Worm (Caenorhabditis elegans) whole organism, L4 larva: ENCODE data around the gene gdi-1.
A peak's percentile ranks its signal among the peaks of the same experiment; 100 is the strongest.

Source experiments
- F44E2.7 ChIP-seq: fragments of 200-800 bp; sonication (Bioruptor generic); IDR thresholded peaks from 2 replicates; pipeline ENCODE4 v2.1.2; 2022; ENCODE audit warnings: missing genetic modification characterization, missing compliant biosample characterization
- T26A8.4 ChIP-seq: fragments of 200-800 bp; sonication (Bioruptor generic); IDR thresholded peaks from 2 replicates; pipeline ENCODE4 v1.3.6; 2022; ENCODE audit warnings: missing genetic modification characterization, missing compliant biosample characterization
- Y48G9A.11 ChIP-seq: fragments of 200-800 bp; sonication (Bioruptor generic); IDR thresholded peaks from 2 replicates; pipeline ENCODE4 v1.3.6; 2022; ENCODE audit warnings: missing genetic modification reagents, missing genetic modification characterization, missing compliant biosample characterization
- Y5F2A.4 ChIP-seq: fragments of 200-800 bp; sonication (Bioruptor generic); optimal IDR thresholded peaks from 2 replicates; lab custom pipeline; 2018; ENCODE audit warnings: mild to moderate bottlenecking, missing genetic modification characterization, missing compliant biosample characterization
- Y75B8A.6 ChIP-seq: fragments of 200-800 bp; sonication (Bioruptor generic); IDR thresholded peaks from 2 replicates; pipeline ENCODE4 v1.3.6; 2022; ENCODE audit warnings: missing genetic modification reagents, missing genetic modification characterization, missing compliant biosample characterization
- ZK337.2 ChIP-seq: fragments of 200-800 bp; sonication (Bioruptor generic); IDR thresholded peaks from 2 replicates; pipeline ENCODE4 v1.3.6; 2022; ENCODE audit warnings: missing genetic modification reagents, missing genetic modification characterization, missing compliant biosample characterization
- ama-1 ChIP-seq: fragments of 150-350 bp; optimal IDR thresholded peaks from 2 replicates; lab custom pipeline; 2014; ENCODE audit warnings: inconsistent platforms, mixed read lengths
- attf-4 ChIP-seq: sonication (generic microtip); optimal IDR thresholded peaks from 3 replicates; lab custom pipeline; 2017; ENCODE audit warnings: missing biosample characterization, missing genetic modification characterization
- ceh-28 ChIP-seq: fragments of 150-350 bp; optimal IDR thresholded peaks from 2 replicates; lab custom pipeline; 2014; ENCODE audit warnings: missing biosample characterization, missing genetic modification reagents, missing genetic modification characterization
- ceh-62 ChIP-seq: sonication (generic microtip); optimal IDR thresholded peaks from 2 replicates; lab custom pipeline; 2017; ENCODE audit warnings: missing biosample characterization, missing genetic modification characterization
- ceh-82 ChIP-seq: sonication (generic microtip); optimal IDR thresholded peaks from 2 replicates; lab custom pipeline; 2017; ENCODE audit warnings: missing biosample characterization, missing genetic modification characterization
- ces-1 ChIP-seq: fragments of 150-350 bp; sonication (generic microtip); optimal IDR thresholded peaks from 4 replicates; lab custom pipeline; 2014; ENCODE audit warnings: missing biosample characterization, missing genetic modification reagents, missing genetic modification characterization
- cey-2 ChIP-seq: sonication (generic microtip); optimal IDR thresholded peaks from 3 replicates; lab custom pipeline; 2017; ENCODE audit warnings: missing genetic modification characterization, mild to moderate bottlenecking, missing compliant biosample characterization, antibody characterized with exemption, borderline replicate concordance; ENCODE audit not compliant: insufficient read depth
- ctbp-1 ChIP-seq: fragments of 200-800 bp; sonication (Bioruptor generic); IDR thresholded peaks from 2 replicates; pipeline ENCODE4 v1.3.6; 2022; ENCODE audit warnings: missing genetic modification reagents, missing genetic modification characterization, missing compliant biosample characterization
- daf-16 ChIP-seq, 3 experiments: sonication (generic microtip); optimal IDR thresholded peaks; 2 replicates each; lab custom pipeline; 2016 to 2017; ENCODE audit warnings: missing genetic modification characterization in 3 of 3, missing genetic modification reagents in 3 of 3, mild to moderate bottlenecking in 2 of 3, missing compliant biosample characterization in 2 of 3, missing biosample characterization in 1 of 3, moderate library complexity in 1 of 3
- daf-8 ChIP-seq: fragments of 200-800 bp; sonication (Bioruptor generic); IDR thresholded peaks from 2 replicates; pipeline ENCODE4 v1.3.6; 2022; ENCODE audit warnings: missing genetic modification characterization, missing compliant biosample characterization
- dmd-6 ChIP-seq: fragments of 200-800 bp; sonication (Bioruptor generic); IDR thresholded peaks from 2 replicates; pipeline ENCODE4 v1.3.6; 2022; ENCODE audit warnings: missing genetic modification reagents, missing genetic modification characterization, missing compliant biosample characterization
- dmd-8 ChIP-seq: fragments of 200-800 bp; sonication (Bioruptor generic); IDR thresholded peaks from 2 replicates; pipeline ENCODE4 v1.3.6; 2022; ENCODE audit warnings: missing genetic modification characterization, missing compliant biosample characterization
- dmd-9 ChIP-seq: fragments of 200-800 bp; sonication (Bioruptor generic); IDR thresholded peaks from 2 replicates; pipeline ENCODE4 v1.3.6; 2022; ENCODE audit warnings: missing genetic modification reagents, missing genetic modification characterization, missing compliant biosample characterization
- egl-43 ChIP-seq: fragments of 200-800 bp; sonication (Bioruptor generic); IDR thresholded peaks from 2 replicates; pipeline ENCODE4 v1.3.6; 2022; ENCODE audit warnings: missing genetic modification reagents, missing genetic modification characterization, missing compliant biosample characterization
- fkh-10 ChIP-seq: fragments of 150-350 bp; optimal IDR thresholded peaks from 2 replicates; lab custom pipeline; 2014; ENCODE audit warnings: missing biosample characterization, missing genetic modification reagents, missing genetic modification characterization
- fos-1 ChIP-seq: fragments of 150-350 bp; optimal IDR thresholded peaks from 2 replicates; lab custom pipeline; 2014; ENCODE audit warnings: missing biosample characterization, missing genetic modification characterization
- gei-8 ChIP-seq: fragments of 200-800 bp; sonication (Bioruptor generic); optimal IDR thresholded peaks from 2 replicates; lab custom pipeline; 2018; ENCODE audit warnings: mild to moderate bottlenecking, missing genetic modification characterization, missing compliant biosample characterization
- hif-1 ChIP-seq, 2 experiments: sonication (generic microtip); optimal IDR thresholded peaks; 2 replicates each; lab custom pipeline; 2016 to 2017; ENCODE audit warnings: missing compliant biosample characterization in 2 of 2, missing genetic modification characterization in 2 of 2, missing genetic modification reagents in 2 of 2, missing genotype in 2 of 2, mild to moderate bottlenecking in 1 of 2
- hmg-1.1 ChIP-seq: fragments of 200-800 bp; sonication (Bioruptor generic); IDR thresholded peaks from 2 replicates; pipeline ENCODE4 v1.3.6; 2022; ENCODE audit warnings: missing genetic modification reagents, missing genetic modification characterization, missing compliant biosample characterization
- lin-1 ChIP-seq: fragments of 200-800 bp; sonication (Bioruptor generic); IDR thresholded peaks from 2 replicates; pipeline ENCODE4 v1.3.6; 2022; ENCODE audit warnings: missing genetic modification reagents, missing genetic modification characterization, missing compliant biosample characterization
- lin-13 ChIP-seq: fragments of 150-350 bp; optimal IDR thresholded peaks from 2 replicates; lab custom pipeline; 2014; ENCODE audit warnings: missing biosample characterization, missing genetic modification reagents, missing genetic modification characterization
- lin-38 ChIP-seq: fragments of 200-800 bp; sonication (Bioruptor generic); IDR thresholded peaks from 2 replicates; pipeline ENCODE4 v1.3.6; 2022; ENCODE audit warnings: missing genetic modification reagents, missing genetic modification characterization, missing compliant biosample characterization
- madf-5 ChIP-seq, 2 experiments: fragments of 200-800 bp; sonication (Bioruptor generic); IDR thresholded peaks; 2 replicates each; pipeline ENCODE4 v1.3.6; 2022; ENCODE audit warnings: missing compliant biosample characterization in 2 of 2, missing genetic modification characterization in 2 of 2
- madf-9 ChIP-seq: fragments of 200-800 bp; sonication (Bioruptor generic); conservative IDR thresholded peaks from 2 replicates; pipeline ENCODE4 v1.3.6; 2022; ENCODE audit warnings: missing genetic modification reagents, missing genetic modification characterization, missing compliant biosample characterization
- mdl-1 ChIP-seq, 2 experiments: fragments of 150-350 bp in 1 of 2; sonication (generic microtip) in 1 of 2; optimal IDR thresholded peaks; 2 replicates each; lab custom pipeline; 2014 to 2017; ENCODE audit warnings: missing biosample characterization in 2 of 2, missing genetic modification characterization in 2 of 2
- mdt-29 ChIP-seq: fragments of 200-800 bp; sonication (Bioruptor generic); IDR thresholded peaks from 2 replicates; pipeline ENCODE4 v1.3.6; 2022; ENCODE audit warnings: missing genetic modification reagents, missing genetic modification characterization, missing compliant biosample characterization
- mep-1 ChIP-seq: fragments of 150-350 bp; sonication (generic microtip); optimal IDR thresholded peaks from 3 replicates; lab custom pipeline; 2014; ENCODE audit warnings: missing biosample characterization, missing genetic modification characterization
- nhr-111 ChIP-seq: fragments of 200-800 bp; sonication (Bioruptor generic); optimal IDR thresholded peaks from 2 replicates; lab custom pipeline; 2018; ENCODE audit warnings: mild to moderate bottlenecking, missing genetic modification characterization, missing compliant biosample characterization
- nhr-237 ChIP-seq: sonication (generic microtip); optimal IDR thresholded peaks from 2 replicates; lab custom pipeline; 2017; ENCODE audit warnings: missing biosample characterization, missing genetic modification characterization
- nhr-28 ChIP-seq: fragments of 150-350 bp; optimal IDR thresholded peaks from 2 replicates; lab custom pipeline; 2014; ENCODE audit warnings: missing biosample characterization, missing genetic modification characterization
- nhr-6 ChIP-seq: fragments of 150-350 bp; optimal IDR thresholded peaks from 2 replicates; lab custom pipeline; 2014; ENCODE audit warnings: missing biosample characterization, missing genetic modification characterization
- nhr-76 ChIP-seq: fragments of 150-350 bp; optimal IDR thresholded peaks from 2 replicates; lab custom pipeline; 2014; ENCODE audit warnings: missing biosample characterization, missing genetic modification characterization
- nhr-77 ChIP-seq: fragments of 150-350 bp; optimal IDR thresholded peaks from 2 replicates; lab custom pipeline; 2014; ENCODE audit warnings: missing biosample characterization, missing genetic modification characterization
- saeg-2 ChIP-seq: fragments of 200-800 bp; sonication (Bioruptor generic); IDR thresholded peaks from 2 replicates; pipeline ENCODE4 v1.3.6; 2022; ENCODE audit warnings: missing genetic modification reagents, missing genetic modification characterization, missing compliant biosample characterization
- sdz-12 ChIP-seq: fragments of 200-800 bp; sonication (Bioruptor generic); optimal IDR thresholded peaks from 2 replicates; lab custom pipeline; 2018; ENCODE audit warnings: mild to moderate bottlenecking, missing genetic modification characterization, missing compliant biosample characterization
- skn-1 ChIP-seq: fragments of 150-350 bp; optimal IDR thresholded peaks from 2 replicates; lab custom pipeline; 2014; ENCODE audit warnings: missing biosample characterization, missing genetic modification characterization
- snpc-4 ChIP-seq: fragments of 150-350 bp; optimal IDR thresholded peaks from 2 replicates; lab custom pipeline; 2014; ENCODE audit warnings: missing biosample characterization, missing genetic modification characterization
- spr-3 ChIP-seq: fragments of 200-800 bp; sonication (Bioruptor generic); optimal IDR thresholded peaks from 2 replicates; lab custom pipeline; 2018; ENCODE audit warnings: mild to moderate bottlenecking, missing genetic modification characterization, missing compliant biosample characterization
- tag-97 ChIP-seq: fragments of 200-800 bp; sonication (Bioruptor generic); IDR thresholded peaks from 2 replicates; pipeline ENCODE4 v1.3.6; 2022; ENCODE audit warnings: missing genetic modification characterization, missing compliant biosample characterization
- unc-130 ChIP-seq: sonication (generic microtip); optimal IDR thresholded peaks from 2 replicates; lab custom pipeline; 2016; ENCODE audit warnings: missing genetic modification reagents, missing genetic modification characterization, missing compliant biosample characterization
- vab-7 ChIP-seq: fragments of 200-800 bp; sonication (Bioruptor generic); IDR thresholded peaks from 2 replicates; pipeline ENCODE4 v1.3.6; 2022; ENCODE audit warnings: missing genetic modification reagents, missing genetic modification characterization, missing compliant biosample characterization
- zfp-3 ChIP-seq: fragments of 200-800 bp; sonication (Bioruptor generic); conservative IDR thresholded peaks from 2 replicates; pipeline ENCODE4 v1.3.6; 2022; ENCODE audit warnings: missing genetic modification reagents, missing genetic modification characterization, missing compliant biosample characterization
- ztf-11 ChIP-seq: fragments of 150-350 bp; optimal IDR thresholded peaks from 2 replicates; lab custom pipeline; 2014; ENCODE audit warnings: missing biosample characterization, missing genetic modification characterization

gdi-1 gene

ce11 chrIV:14792602-14793232 is at the start of gene gdi-1:
Gene gdi-1, minus strand, starts transcription at chrIV:14792887.
- TF ChIP-seq fos-1 (tag; lab: Kevin White, UChicago) (no peak), lin-38 (GFP tag; lab: Robert Waterston, UW) (0 out of 2 replicates have a peak, but pooled peaks have one; percentile 6), ceh-28 (tag; lab: Kevin White, UChicago) (no peak), mdt-29 (GFP tag; lab: Robert Waterston, UW) (no peak), nhr-6 (tag; lab: Kevin White, UChicago) (no peak), lin-13 (GFP tag; lab: Kevin White, UChicago) (no peak), dmd-9 (0 out of 2 replicates have a peak, but pooled peaks have one; percentile 11), hif-1 (tag; optimal IDR thresholded peaks at IDR 0.05; lab: Kevin White, UChicago) (no peak), dmd-8 (GFP tag; lab: Robert Waterston, UW) (no peak), ceh-62 (tag; lab: Kevin White, UChicago) (no peak), ztf-11 (no peak), cey-2 (no peak), ama-1 (peak; percentile 56), Y48G9A.11 (GFP tag; lab: Robert Waterston, UW) (no peak), tag-97 (GFP tag; lab: Robert Waterston, UW) (no peak), ctbp-1 (GFP tag; lab: Robert Waterston, UW) (no peak), mdl-1 (tag; optimal IDR thresholded peaks at IDR 0.05; lab: Kevin White, UChicago) (no peak), madf-9 (GFP tag; lab: Robert Waterston, UW) (0 out of 2 replicates have a peak, but pooled peaks have one; percentile 11), skn-1 (no peak), nhr-111 (GFP tag; lab: Kevin White, UChicago) (no peak), nhr-77 (tag; lab: Kevin White, UChicago) (no peak), Y5F2A.4 (no peak), lin-1 (no peak), ces-1 (GFP tag; lab: Kevin White, UChicago) (no peak), daf-16 (GFP tag; optimal IDR thresholded peaks at IDR 0.05; lab: Kevin White, UChicago) (no peak), daf-16 (tag; optimal IDR thresholded peaks at IDR 0.05; lab: Kevin White, UChicago) (peak; percentile 3), F44E2.7 (no peak), attf-4 (tag; lab: Kevin White, UChicago) (no peak), fkh-10 (GFP tag; lab: Kevin White, UChicago) (no peak), egl-43 (no peak), T26A8.4 (no peak), mep-1 (tag; lab: Kevin White, UChicago) (peak; percentile 23), daf-8 (no peak)

ce11 chrIV:14838095-14838494 is 45.4 kb upstream of the gdi-1 start:
- TF ChIP-seq hmg-1.1 (GFP tag; lab: Robert Waterston, UW): peak; percentile 93
- TF ChIP-seq Y75B8A.6 (GFP tag; lab: Robert Waterston, UW): no peak
- TF ChIP-seq spr-3: no peak
- no peak; the same call in 1 of the 2 replicates for TF ChIP-seq vab-7
- no peak; the same call in 1 of the 2 replicates for TF ChIP-seq saeg-2 (GFP tag; lab: Robert Waterston, UW)
- TF ChIP-seq cey-2: peak; percentile 72
- TF ChIP-seq snpc-4: no peak
- TF ChIP-seq sdz-12 (GFP tag; lab: Kevin White, UChicago): no peak
- TF ChIP-seq dmd-6 (GFP tag; lab: Robert Waterston, UW): no peak; the same call in 1 of the 2 replicates
- TF ChIP-seq madf-5 (GFP tag; IDR thresholded peaks at IDR 0.05; lab: Robert Waterston, UW): 0 out of 4 replicates have a peak, but pooled peaks of 1 of the 2 experiments have one; percentile 19
- peak; percentile 42 for TF ChIP-seq nhr-28 (tag; lab: Kevin White, UChicago)
- TF ChIP-seq zfp-3 (GFP tag; lab: Robert Waterston, UW): peak; percentile 76; the same call in 1 of the 2 replicates
- TF ChIP-seq mep-1 (tag; lab: Kevin White, UChicago): peak; percentile 92
- TF ChIP-seq daf-16 (GFP tag; optimal IDR thresholded peaks at IDR 0.05; lab: Kevin White, UChicago): peak; percentile 64 to 82
- TF ChIP-seq daf-16 (tag; optimal IDR thresholded peaks at IDR 0.05; lab: Kevin White, UChicago): peak; percentile 52
- peak; percentile 20 for TF ChIP-seq unc-130 (GFP tag; lab: Kevin White, UChicago)
- peak; percentile 81 for TF ChIP-seq nhr-111 (GFP tag; lab: Kevin White, UChicago)
- no peak for TF ChIP-seq dmd-9
- TF ChIP-seq nhr-76: no peak
- TF ChIP-seq T26A8.4: no peak
- no peak for TF ChIP-seq ztf-11
- TF ChIP-seq Y5F2A.4: peak; percentile 62
- peak; percentile 20 for TF ChIP-seq nhr-237 (tag; lab: Kevin White, UChicago)
- TF ChIP-seq ceh-82: no peak
- TF ChIP-seq ZK337.2: no peak
- no peak for TF ChIP-seq gei-8 (GFP tag; lab: Kevin White, UChicago)
- TF ChIP-seq ceh-28 (tag; lab: Kevin White, UChicago): peak; percentile 21
